Fruit fly (Drosophila melanogaster): ENCODE results near the gene ppk22.
A peak's percentile ranks its signal among the peaks of the same experiment; 100 is the strongest.

Gene ppk22

DNA sequence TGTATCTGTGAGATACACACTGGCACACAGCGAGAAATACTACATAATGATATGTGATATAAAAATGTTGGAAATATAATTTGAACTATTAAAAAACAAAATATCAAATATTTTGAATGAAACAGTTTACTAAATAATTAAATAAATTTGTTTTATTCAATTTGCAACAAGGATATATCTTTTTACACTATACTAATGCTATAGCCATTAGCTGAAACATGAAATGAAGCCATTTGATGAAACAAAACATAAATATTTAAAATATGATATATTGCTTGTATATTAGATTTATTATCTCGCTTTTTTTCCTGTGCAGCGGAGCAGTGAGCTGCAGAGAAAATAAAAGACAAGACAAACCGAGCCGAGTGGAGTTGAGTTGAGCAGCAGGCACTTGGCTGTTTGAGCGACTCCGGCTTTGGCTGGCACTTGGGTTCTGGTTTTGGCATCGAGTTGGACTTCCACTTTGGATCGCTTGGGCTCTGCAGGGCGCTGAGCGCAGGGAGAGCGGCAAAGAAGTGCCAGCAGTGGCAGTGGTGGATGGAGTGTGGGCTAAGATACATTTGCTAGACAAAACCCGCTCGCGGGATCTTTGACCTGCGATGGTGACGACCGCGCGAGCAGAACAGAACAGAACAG, 33.8 kb upstream of the ppk22 start:
- TF ChIP-seq Clk (GFP tag; optimal IDR thresholded peaks at IDR 0.05): no peak
- no peak for TF ChIP-seq Crg-1 (GFP tag; optimal IDR thresholded peaks at IDR 0.05)
- TF ChIP-seq CG12768 (GFP tag; optimal IDR thresholded peaks at IDR 0.05): no peak
- no peak for TF ChIP-seq CG7045 (GFP tag; optimal IDR thresholded peaks at IDR 0.05)
- TF ChIP-seq pad (GFP tag; optimal IDR thresholded peaks at IDR 0.05): no peak
- no peak for TF ChIP-seq CG33017 (tag; optimal IDR thresholded peaks at IDR 0.05)
- no peak for TF ChIP-seq ovo (GFP tag; optimal IDR thresholded peaks at IDR 0.05)
- no peak for TF ChIP-seq CG1620 (GFP tag; optimal IDR thresholded peaks at IDR 0.05)
- no peak for TF ChIP-seq tj (GFP tag; optimal IDR thresholded peaks at IDR 0.05)
- TF ChIP-seq Mnt (GFP tag; optimal IDR thresholded peaks at IDR 0.05): no peak
- no peak for TF ChIP-seq CG11617 (GFP tag; optimal IDR thresholded peaks at IDR 0.05)
- no peak for TF ChIP-seq cic (GFP tag; optimal IDR thresholded peaks at IDR 0.05)
- no peak for TF ChIP-seq cnc (optimal IDR thresholded peaks at IDR 0.05)
- no peak for TF ChIP-seq Hr96 (GFP tag; optimal IDR thresholded peaks at IDR 0.05)

DNA sequence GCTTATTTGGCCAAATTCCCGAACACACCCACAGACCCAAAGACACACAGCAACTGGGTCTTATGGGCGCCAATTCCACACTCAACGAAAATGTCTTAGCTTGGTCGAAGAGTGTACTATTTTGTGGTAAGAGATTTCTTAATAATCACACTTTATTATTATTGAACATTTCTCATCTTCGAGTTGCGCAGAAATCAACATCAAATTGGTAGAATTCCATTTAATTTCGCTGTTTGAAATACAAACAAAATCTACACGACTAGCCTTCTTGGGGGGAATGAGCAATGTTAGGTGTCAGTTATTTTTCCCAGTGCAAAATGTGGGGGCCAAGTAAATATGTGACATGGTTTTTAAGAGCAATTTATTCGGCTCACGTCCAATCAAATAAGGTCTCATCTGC, 31.3 kb upstream of the ppk22 start:
- TF ChIP-seq bab1 (GFP tag; optimal IDR thresholded peaks at IDR 0.05): no peak
- no peak for TF ChIP-seq Mnt (GFP tag; optimal IDR thresholded peaks at IDR 0.05)

DNA sequence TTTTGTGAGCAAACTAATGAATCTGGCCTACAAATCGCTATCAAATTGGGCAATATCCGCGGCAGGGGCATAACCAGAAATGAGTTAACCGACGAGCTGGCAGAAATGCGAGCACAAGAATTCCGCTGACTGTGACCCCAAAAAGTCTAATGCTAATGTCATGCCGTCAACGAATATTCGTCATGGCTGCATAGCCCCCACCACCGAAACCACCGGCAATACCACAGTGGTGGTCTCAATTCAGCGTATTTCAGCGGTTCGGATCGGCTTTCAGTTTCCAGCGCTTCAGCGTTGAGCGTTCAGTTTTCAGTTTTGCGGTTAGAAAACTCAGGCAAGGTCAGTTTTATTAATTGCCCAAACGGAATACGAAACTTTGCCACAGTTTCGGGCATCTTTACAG, 30.6 kb upstream of the ppk22 start:
- no peak for TF ChIP-seq CG7045 (GFP tag; optimal IDR thresholded peaks at IDR 0.05)
- peak; percentile 92 for TF ChIP-seq tj (GFP tag; optimal IDR thresholded peaks at IDR 0.05)

DNA sequence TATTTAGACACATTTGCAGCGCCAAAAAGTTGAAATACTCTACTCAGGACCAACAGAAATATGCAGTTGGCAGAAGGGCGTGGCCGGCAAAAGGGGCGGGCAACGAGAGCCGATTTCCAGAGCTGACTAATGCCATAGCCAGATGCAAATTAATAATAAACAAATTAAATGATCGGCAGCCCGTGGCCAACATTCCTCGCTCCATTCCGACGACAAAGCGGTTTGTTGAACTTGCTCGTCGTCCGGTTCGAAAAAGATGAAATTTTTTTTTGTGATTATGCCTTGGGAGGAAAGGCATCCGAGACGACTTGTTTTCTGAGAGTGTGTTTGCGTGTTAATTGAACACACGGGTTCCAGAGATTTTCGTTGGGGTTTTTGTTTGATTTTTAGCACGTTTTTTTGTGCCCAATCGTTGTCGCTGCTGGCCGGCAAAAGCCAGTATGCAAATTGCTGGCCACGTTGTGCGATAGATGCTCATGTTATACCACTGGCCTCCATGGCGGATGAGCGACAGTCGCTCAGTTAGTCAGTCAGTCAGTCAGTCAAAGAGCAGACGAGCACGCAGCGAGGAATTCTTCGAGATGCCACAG, 29.8 kb upstream of the ppk22 start:
- TF ChIP-seq Hr96 (GFP tag; optimal IDR thresholded peaks at IDR 0.05) (no peak), Crg-1 (GFP tag; optimal IDR thresholded peaks at IDR 0.05) (no peak), Mnt (GFP tag; optimal IDR thresholded peaks at IDR 0.05) (no peak), CG7045 (GFP tag; optimal IDR thresholded peaks at IDR 0.05) (no peak), kay (GFP tag; ENCODE audit: borderline replicate concordance) (no peak), cnc (optimal IDR thresholded peaks at IDR 0.05) (no peak), CG7101 (tag; optimal IDR thresholded peaks at IDR 0.05) (no peak)

DNA sequence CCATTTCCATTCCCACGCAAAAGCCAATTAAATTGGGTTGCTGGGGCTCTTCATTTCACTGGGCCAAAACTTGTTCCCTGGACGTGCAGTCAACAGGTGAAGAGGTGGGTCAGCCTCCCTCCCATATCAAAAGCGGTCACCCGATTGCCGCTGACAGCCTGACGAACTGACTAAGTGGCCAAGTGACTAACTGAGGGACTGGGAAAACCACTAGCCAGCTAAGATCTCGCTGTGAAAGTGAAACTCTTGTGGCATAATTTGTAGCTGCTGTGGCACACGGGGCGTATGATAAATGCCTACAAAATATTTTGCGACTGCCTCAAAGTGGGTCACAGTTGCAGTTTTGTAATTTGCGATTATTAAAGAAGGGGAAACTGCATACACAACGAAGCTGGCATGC, 28.8 kb upstream of the ppk22 start:
- TF ChIP-seq kay (GFP tag; ENCODE audit: borderline replicate concordance): no peak
- no peak for TF ChIP-seq Clk (GFP tag; optimal IDR thresholded peaks at IDR 0.05)
- no peak for TF ChIP-seq CG7101 (tag; optimal IDR thresholded peaks at IDR 0.05)
- TF ChIP-seq tj (GFP tag; optimal IDR thresholded peaks at IDR 0.05): no peak
- TF ChIP-seq CG7045 (GFP tag; optimal IDR thresholded peaks at IDR 0.05): no peak
- TF ChIP-seq pad (GFP tag; optimal IDR thresholded peaks at IDR 0.05): no peak
- no peak for TF ChIP-seq CG1620 (GFP tag; optimal IDR thresholded peaks at IDR 0.05)
- no peak for TF ChIP-seq CG11617 (GFP tag; optimal IDR thresholded peaks at IDR 0.05)
- TF ChIP-seq cic (GFP tag; optimal IDR thresholded peaks at IDR 0.05): no peak
- no peak for TF ChIP-seq CG14711 (tag; optimal IDR thresholded peaks at IDR 0.05)

DNA sequence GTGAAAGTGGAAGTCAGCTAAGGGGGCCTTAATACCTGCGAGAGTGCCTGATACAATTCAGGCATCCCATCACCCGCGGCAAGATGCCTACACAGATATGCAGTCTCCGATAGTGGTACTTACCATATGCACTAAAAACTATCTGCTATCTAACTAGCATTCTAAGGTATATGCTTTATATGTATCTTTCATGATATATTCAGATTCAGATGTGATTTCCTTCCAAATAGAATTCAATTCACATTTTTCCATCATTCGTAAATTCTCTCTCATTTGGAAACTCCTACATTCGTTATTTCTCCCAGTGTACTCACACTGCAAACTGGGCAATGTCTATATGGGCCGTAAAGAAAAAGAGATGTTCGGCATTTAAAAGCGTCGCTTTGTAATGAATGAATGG, 26.9 kb upstream of the ppk22 start:
- no peak for TF ChIP-seq CG7045 (GFP tag; optimal IDR thresholded peaks at IDR 0.05)
- no peak for TF ChIP-seq Crg-1 (GFP tag; optimal IDR thresholded peaks at IDR 0.05)
- no peak for TF ChIP-seq toe (GFP tag; optimal IDR thresholded peaks at IDR 0.05)
- TF ChIP-seq Mnt (GFP tag; optimal IDR thresholded peaks at IDR 0.05): no peak
- no peak for TF ChIP-seq CG1620 (GFP tag; optimal IDR thresholded peaks at IDR 0.05)
- no peak for TF ChIP-seq CG33017 (tag; optimal IDR thresholded peaks at IDR 0.05)
- no peak for TF ChIP-seq cic (GFP tag; optimal IDR thresholded peaks at IDR 0.05)
- TF ChIP-seq tj (GFP tag; optimal IDR thresholded peaks at IDR 0.05): no peak
- no peak for TF ChIP-seq CG14711 (tag; optimal IDR thresholded peaks at IDR 0.05)
- no peak for TF ChIP-seq Hr96 (GFP tag; optimal IDR thresholded peaks at IDR 0.05)
- TF ChIP-seq CG11617 (GFP tag; optimal IDR thresholded peaks at IDR 0.05): no peak
- TF ChIP-seq kay (GFP tag; ENCODE audit: borderline replicate concordance): no peak
- TF ChIP-seq CG5204 (GFP tag; optimal IDR thresholded peaks at IDR 0.05): no peak
- TF ChIP-seq Clk (GFP tag; optimal IDR thresholded peaks at IDR 0.05): no peak
- TF ChIP-seq cnc (optimal IDR thresholded peaks at IDR 0.05): no peak
- no peak for TF ChIP-seq CG7101 (tag; optimal IDR thresholded peaks at IDR 0.05)
- TF ChIP-seq pad (GFP tag; optimal IDR thresholded peaks at IDR 0.05): no peak
- TF ChIP-seq CG12768 (GFP tag; optimal IDR thresholded peaks at IDR 0.05): no peak
- TF ChIP-seq bab1 (GFP tag; optimal IDR thresholded peaks at IDR 0.05): no peak
- TF ChIP-seq ovo (GFP tag; optimal IDR thresholded peaks at IDR 0.05): no peak

DNA sequence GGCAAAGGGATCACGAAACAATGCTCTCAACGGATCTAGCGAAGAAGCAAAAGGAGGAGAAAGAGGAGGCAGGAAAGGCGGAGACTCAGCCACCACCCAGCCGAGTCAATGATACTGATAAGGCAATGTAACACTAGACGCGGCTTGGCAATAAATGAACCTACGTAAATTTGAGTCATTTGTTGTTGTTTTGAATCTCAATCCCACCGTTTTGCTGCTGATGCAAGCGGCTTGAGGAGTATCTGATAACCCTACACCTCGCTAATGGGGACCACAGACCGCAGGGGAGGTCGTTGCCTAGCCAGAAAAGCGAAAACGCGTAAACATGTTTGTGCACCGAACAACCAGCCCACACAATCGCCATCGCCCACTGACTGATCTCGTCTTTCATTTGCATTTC, 19.1 kb upstream of the ppk22 start:
- TF ChIP-seq ovo (GFP tag; optimal IDR thresholded peaks at IDR 0.05) (no peak), tj (GFP tag; optimal IDR thresholded peaks at IDR 0.05) (peak; percentile 90), kay (GFP tag; ENCODE audit: borderline replicate concordance) (no peak), cnc (optimal IDR thresholded peaks at IDR 0.05) (no peak), CG11617 (GFP tag; optimal IDR thresholded peaks at IDR 0.05) (no peak), pad (GFP tag; optimal IDR thresholded peaks at IDR 0.05) (no peak)

Measured in whole organism, adult.